Worm (Caenorhabditis elegans): ENCODE data around the gene lcmt-1.
A peak's percentile ranks its signal among the peaks of the same experiment; 100 is the strongest.

Gene lcmt-1

ce11 chrIII:4357438-4357837, 14.2 kb downstream of the lcmt-1 start:
- TF ChIP-seq drap-1 (GFP tag; optimal IDR thresholded peaks at IDR 0.05), result no peak
- TF ChIP-seq bed-3 (GFP tag; optimal IDR thresholded peaks at IDR 0.05), result no peak
- peak; percentile 33 for TF ChIP-seq unc-62 (GFP tag; optimal IDR thresholded peaks at IDR 0.05)
- TF ChIP-seq blmp-1 (tag; optimal IDR thresholded peaks at IDR 0.05), result no peak

- TF ChIP-seq hlh-1 (tag; optimal IDR thresholded peaks at IDR 0.05), result peak; percentile 96
- no peak for TF ChIP-seq nhr-76 (tag; optimal IDR thresholded peaks at IDR 0.05)
- TF ChIP-seq unc-120 (tag; optimal IDR thresholded peaks at IDR 0.05; ENCODE audit: poor library complexity, severe bottlenecking), result peak; percentile 31
- TF ChIP-seq mab-5 (tag; optimal IDR thresholded peaks at IDR 0.05), result peak; percentile 89
- TF ChIP-seq nhr-237 (tag; optimal IDR thresholded peaks at IDR 0.05), result no peak
- peak; percentile 98 for TF ChIP-seq unc-62 (GFP tag; optimal IDR thresholded peaks at IDR 0.05)
Measured at ce11 chrIII:4358345-4358744, 15.1 kb downstream of the lcmt-1 start.

ce11 chrIII:4359208-4359607, 16.0 kb downstream of the lcmt-1 start:
- TF ChIP-seq unc-120 (tag; optimal IDR thresholded peaks at IDR 0.05; ENCODE audit: poor library complexity, severe bottlenecking) (no peak), snpc-4 (tag; optimal IDR thresholded peaks at IDR 0.05) (no peak), nhr-76 (tag; optimal IDR thresholded peaks at IDR 0.05) (no peak), hlh-1 (tag; optimal IDR thresholded peaks at IDR 0.05) (peak; percentile 80)

ce11 chrIII:4359900-4360299, 16.7 kb downstream of the lcmt-1 start:
- TF ChIP-seq hlh-1 (tag; optimal IDR thresholded peaks at IDR 0.05) (peak; percentile 89), M03D4.4 (tag; optimal IDR thresholded peaks at IDR 0.05) (no peak), unc-62 (GFP tag; optimal IDR thresholded peaks at IDR 0.05) (peak; percentile 71)

DNA sequence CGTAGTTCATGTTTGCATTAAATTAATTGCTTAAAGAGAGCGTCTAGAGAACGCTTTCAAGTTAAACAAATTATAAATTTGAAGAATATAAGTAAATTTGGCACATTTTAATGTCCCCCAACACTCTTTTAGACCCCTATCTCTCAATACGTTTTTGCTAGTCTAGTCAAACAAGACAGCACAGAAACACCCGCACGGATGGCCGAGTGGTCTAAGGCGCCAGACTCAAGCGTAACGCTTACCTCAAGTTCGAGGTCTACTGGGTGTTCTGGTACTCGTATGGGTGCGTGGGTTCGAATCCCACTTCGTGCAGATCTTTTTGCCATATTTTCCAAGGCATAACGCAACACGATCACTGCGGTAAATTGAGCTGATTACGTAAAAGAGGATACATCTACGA, 19.1 kb downstream of the lcmt-1 start:
- TF ChIP-seq M03D4.4 (tag; optimal IDR thresholded peaks at IDR 0.05) (no peak), ham-2 (GFP tag; optimal IDR thresholded peaks at IDR 0.05) (peak; percentile 26)

DNA sequence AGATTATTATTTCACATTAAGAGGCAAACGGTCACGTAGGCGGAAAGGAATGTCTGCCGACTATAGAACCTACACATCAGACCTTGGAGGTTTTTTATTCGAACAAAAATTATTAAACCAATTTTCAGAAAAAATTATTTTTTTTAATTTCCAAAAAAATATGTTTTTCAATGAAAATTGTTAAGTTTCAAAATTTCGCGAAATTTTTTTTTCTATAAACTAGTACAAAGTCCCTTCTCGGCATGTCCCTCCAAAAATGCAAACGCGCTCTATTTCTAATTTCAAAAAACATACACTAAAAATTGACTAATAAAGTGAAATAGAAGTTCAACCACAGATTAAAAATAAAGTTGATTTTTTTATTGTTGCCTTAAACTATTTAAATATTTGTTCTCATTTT, 21.7 kb downstream of the lcmt-1 start, which contains the start of gene ckb-1:
Gene ckb-1 (plus strand): TSS at position 301 of the 400 bp plus-strand sequence.
- TF ChIP-seq flh-1 (GFP tag; optimal IDR thresholded peaks at IDR 0.05), result no peak
- no peak for TF ChIP-seq nhr-12 (tag; optimal IDR thresholded peaks at IDR 0.05)
- TF ChIP-seq blmp-1 (tag; optimal IDR thresholded peaks at IDR 0.05), result no peak
- no peak for TF ChIP-seq ceh-43 (GFP tag; optimal IDR thresholded peaks at IDR 0.05)
- no peak for TF ChIP-seq unc-39 (tag; optimal IDR thresholded peaks at IDR 0.05)
- no peak for TF ChIP-seq nhr-76 (tag; optimal IDR thresholded peaks at IDR 0.05)
- no peak for TF ChIP-seq lin-13 (tag; optimal IDR thresholded peaks at IDR 0.05)
- no peak for TF ChIP-seq mep-1 (tag; optimal IDR thresholded peaks at IDR 0.05)

DNA sequence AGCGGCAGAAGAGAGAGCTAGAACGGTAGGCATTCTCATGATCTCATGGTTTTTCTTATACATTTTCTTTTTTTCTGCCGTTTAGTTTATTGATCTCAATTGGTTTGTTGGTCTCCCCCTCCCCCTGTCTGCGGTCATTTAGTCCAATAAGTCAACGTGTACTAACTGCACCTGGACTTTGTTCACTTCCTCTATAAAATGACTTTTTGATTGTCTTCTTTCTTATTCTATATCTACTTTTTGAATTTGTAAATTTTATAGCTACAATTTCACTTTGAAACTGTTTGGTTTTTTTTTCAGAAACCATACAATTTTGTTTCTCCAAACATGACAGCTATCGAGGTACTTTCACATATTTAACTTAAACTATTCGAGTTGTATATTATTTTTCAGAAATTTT, 24.4 kb downstream of the lcmt-1 start, which contains the start of gene ckb-2:
Gene ckb-2 (plus strand): TSS at position 301 of the 400 bp plus-strand sequence.
- TF ChIP-seq snpc-4 (tag; optimal IDR thresholded peaks at IDR 0.05) (no peak), M03D4.4 (tag; optimal IDR thresholded peaks at IDR 0.05) (no peak), unc-62 (GFP tag; optimal IDR thresholded peaks at IDR 0.05) (no peak), lin-32 (GFP tag; optimal IDR thresholded peaks at IDR 0.05) (no peak), mls-2 (tag; optimal IDR thresholded peaks at IDR 0.05) (no peak), ces-1 (GFP tag; optimal IDR thresholded peaks at IDR 0.05) (no peak), zip-8 (tag; optimal IDR thresholded peaks at IDR 0.05) (no peak), pha-4 (tag; optimal IDR thresholded peaks at IDR 0.05) (no peak), ceh-43 (GFP tag; optimal IDR thresholded peaks at IDR 0.05) (no peak), hlh-1 (tag; optimal IDR thresholded peaks at IDR 0.05) (no peak)

DNA sequence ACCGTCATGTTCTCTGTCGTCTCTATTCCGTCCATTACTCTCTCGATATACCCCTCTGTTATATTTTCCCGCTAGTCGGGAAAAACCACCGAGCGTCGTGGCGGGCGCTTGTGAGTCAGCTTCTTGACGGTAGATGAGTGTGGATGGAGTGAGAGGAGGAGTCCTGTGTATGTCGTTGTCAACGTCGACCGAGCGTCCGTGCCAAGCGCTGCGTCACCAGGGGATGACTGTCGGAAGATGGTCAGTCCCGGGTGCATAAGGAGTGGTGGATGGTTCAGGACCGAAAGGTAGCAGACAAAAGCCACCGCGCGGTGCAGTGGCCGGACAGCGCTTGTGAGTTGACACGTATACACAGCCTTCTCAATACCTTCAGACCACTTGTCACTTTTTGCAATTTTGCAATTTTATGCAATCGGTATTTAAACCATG, 26.1 kb downstream of the lcmt-1 start:
- peak; percentile 36 for TF ChIP-seq flh-1 (GFP tag; optimal IDR thresholded peaks at IDR 0.05)
- TF ChIP-seq sptf-1 (tag; optimal IDR thresholded peaks at IDR 0.05), result peak; percentile 80
- peak; percentile 78 for TF ChIP-seq ceh-83 (GFP tag; optimal IDR thresholded peaks at IDR 0.05)
- peak; percentile 73 for TF ChIP-seq unc-120 (tag; optimal IDR thresholded peaks at IDR 0.05; ENCODE audit: poor library complexity, severe bottlenecking)
- peak; percentile 88 for TF ChIP-seq mls-2 (tag; optimal IDR thresholded peaks at IDR 0.05)
- TF ChIP-seq bed-3 (GFP tag; optimal IDR thresholded peaks at IDR 0.05), result peak; percentile 43
- peak; percentile 68 for TF ChIP-seq M03D4.4 (tag; optimal IDR thresholded peaks at IDR 0.05)
- peak; percentile 68 for TF ChIP-seq drap-1 (GFP tag; optimal IDR thresholded peaks at IDR 0.05)
- TF ChIP-seq sem-2 (GFP tag; optimal IDR thresholded peaks at IDR 0.05), result peak; percentile 50
- TF ChIP-seq cnd-1 (tag; optimal IDR thresholded peaks at IDR 0.05), result peak; percentile 73
- peak; percentile 32 for TF ChIP-seq lin-32 (GFP tag; optimal IDR thresholded peaks at IDR 0.05)
- TF ChIP-seq ceh-43 (GFP tag; optimal IDR thresholded peaks at IDR 0.05), result peak; percentile 53
- TF ChIP-seq ham-2 (GFP tag; optimal IDR thresholded peaks at IDR 0.05), result peak; percentile 79
- peak; percentile 7 for TF ChIP-seq lsy-2 (tag; optimal IDR thresholded peaks at IDR 0.05)
